Worm (Caenorhabditis elegans) whole organism, L4/young adult: Measurements from ENCODE around the gene aagr-4.

ENCODE experiments used
- dao-5 ChIP-seq: sonication (generic microtip); optimal IDR thresholded peaks from 2 replicates; lab custom pipeline; 2016; ENCODE audit warnings: missing genotype, missing genetic modification characterization, moderate library complexity, missing compliant biosample characterization
- him-1 ChIP-seq: sonication (generic microtip); optimal IDR thresholded peaks from 2 replicates; lab custom pipeline; 2016; ENCODE audit warnings: missing genotype, missing genetic modification reagents, missing genetic modification characterization, missing compliant biosample characterization

- TF ChIP-seq dao-5 (no peak), him-1 (tag; lab: Kevin White, UChicago) (no peak)
These were observed 20.7 kb downstream of the aagr-4 start, which contains the start of gene che-2 for ce11 chrX:481150-481549.
